Worm (Caenorhabditis elegans): ENCODE measurements around the gene C04F5.2.
A peak's percentile ranks its signal among the peaks of the same experiment; 100 is the strongest.

Gene C04F5.2

ce11 chrV:5053335-5053734 lies 43.6 kb downstream of the C04F5.2 start, which contains the start of gene cwp-4:
Gene cwp-4 (plus strand): TSS chrV:5053635.
- TF ChIP-seq fkh-6 (tag; optimal IDR thresholded peaks at IDR 0.05) (no peak), fkh-10 (GFP tag; optimal IDR thresholded peaks at IDR 0.05) (no peak), dmd-4 (tag; optimal IDR thresholded peaks at IDR 0.05; ENCODE audit: borderline replicate concordance) (no peak), zip-5 (tag; optimal IDR thresholded peaks at IDR 0.05) (no peak), T23F11.4 (GFP tag; optimal IDR thresholded peaks at IDR 0.05) (no peak), ceh-31 (tag; optimal IDR thresholded peaks at IDR 0.05) (no peak), hlh-30 (tag; optimal IDR thresholded peaks at IDR 0.05; ENCODE audit: insufficient read depth) (no peak), elt-2 (tag; optimal IDR thresholded peaks at IDR 0.05) (no peak)

- TF ChIP-seq hlh-15 (tag; optimal IDR thresholded peaks at IDR 0.05), result no peak
- TF ChIP-seq mec-3 (tag; optimal IDR thresholded peaks at IDR 0.05; ENCODE audit: borderline replicate concordance), result no peak
- no peak for TF ChIP-seq pha-2 (tag; optimal IDR thresholded peaks at IDR 0.05)
- no peak for TF ChIP-seq unc-3 (GFP tag; conservative IDR thresholded peaks at IDR 0.05)
- TF ChIP-seq unc-3 (tag; optimal IDR thresholded peaks at IDR 0.05), result no peak
- no peak for TF ChIP-seq ceh-45 (GFP tag; IDR thresholded peaks at IDR 0.05)
- TF ChIP-seq hlh-6 (tag; optimal IDR thresholded peaks at IDR 0.05), result no peak
- TF ChIP-seq ceh-18 (tag; optimal IDR thresholded peaks at IDR 0.05), result no peak
- no peak for TF ChIP-seq lim-6 (tag; optimal IDR thresholded peaks at IDR 0.05)
- TF ChIP-seq pha-4 (tag; optimal IDR thresholded peaks at IDR 0.05), result no peak
- TF ChIP-seq Y22D7AL.16 (tag; optimal IDR thresholded peaks at IDR 0.05), result no peak
- TF ChIP-seq ceh-34 (tag; optimal IDR thresholded peaks at IDR 0.05), result no peak
- TF ChIP-seq che-1 (tag; optimal IDR thresholded peaks at IDR 0.05), result no peak
These were observed 44.7 kb downstream of the C04F5.2 start, which contains the start of gene K11D12.12 for ce11 chrV:5052233-5052632. Gene K11D12.12 (plus strand): TSS chrV:5052261.

- TF ChIP-seq pat-9 (tag; optimal IDR thresholded peaks at IDR 0.05) (no peak), T23F11.4 (GFP tag; optimal IDR thresholded peaks at IDR 0.05) (no peak), elt-4 (tag; optimal IDR thresholded peaks at IDR 0.05) (no peak)
These were observed 46.8 kb downstream of the C04F5.2 start for ce11 chrV:5050073-5050599.

ce11 chrV:5049333-5049942 lies 47.5 kb downstream of the C04F5.2 start, which contains the start of the genes pqn-51 and K11D12.14:
Gene pqn-51 (plus strand): TSS chrV:5049607.
Gene K11D12.14 (plus strand): TSS chrV:5049636.
- TF ChIP-seq hlh-8 (tag; optimal IDR thresholded peaks at IDR 0.05) (no peak), fax-1 (tag; optimal IDR thresholded peaks at IDR 0.05) (no peak), ceh-19 (GFP tag; optimal IDR thresholded peaks at IDR 0.05) (no peak), sox-4 (tag; optimal IDR thresholded peaks at IDR 0.05) (no peak), ceh-30 (tag; optimal IDR thresholded peaks at IDR 0.05) (no peak), ceh-9 (tag; optimal IDR thresholded peaks at IDR 0.05) (no peak), ceh-2 (tag; optimal IDR thresholded peaks at IDR 0.05) (no peak), fkh-10 (GFP tag; optimal IDR thresholded peaks at IDR 0.05) (no peak), lim-6 (tag; optimal IDR thresholded peaks at IDR 0.05) (peak; percentile 24), pros-1 (tag; optimal IDR thresholded peaks at IDR 0.05) (no peak), ztf-16 (tag; optimal IDR thresholded peaks at IDR 0.05) (peak; percentile 38), che-1 (tag; optimal IDR thresholded peaks at IDR 0.05) (no peak), pax-1 (tag; optimal IDR thresholded peaks at IDR 0.05) (peak; percentile 48), ttx-3 (tag; optimal IDR thresholded peaks at IDR 0.05) (no peak), pag-3 (tag; optimal IDR thresholded peaks at IDR 0.05; ENCODE audit: borderline replicate concordance) (no peak), gmeb-2 (tag; optimal IDR thresholded peaks at IDR 0.05) (no peak), unc-3 (GFP tag; conservative IDR thresholded peaks at IDR 0.05) (peak; percentile 9; the same call in 1 of the 2 replicates), unc-3 (tag; optimal IDR thresholded peaks at IDR 0.05) (no peak), npax-4 (tag; optimal IDR thresholded peaks at IDR 0.05) (no peak), C38D4.7 (GFP tag; optimal IDR thresholded peaks at IDR 0.05) (no peak), elt-2 (tag; optimal IDR thresholded peaks at IDR 0.05) (peak; percentile 25), pqm-1 (tag; optimal IDR thresholded peaks at IDR 0.05) (peak; percentile 38), ceh-18 (tag; optimal IDR thresholded peaks at IDR 0.05) (peak; percentile 93), dmd-4 (tag; optimal IDR thresholded peaks at IDR 0.05; ENCODE audit: borderline replicate concordance) (no peak), ama-1 (optimal IDR thresholded peaks at IDR 0.05) (peak; percentile 35), ceh-48 (tag; optimal IDR thresholded peaks at IDR 0.05) (no peak), ceh-34 (tag; optimal IDR thresholded peaks at IDR 0.05) (peak; percentile 78), unc-42 (tag; optimal IDR thresholded peaks at IDR 0.05) (peak; percentile 90), pat-9 (tag; optimal IDR thresholded peaks at IDR 0.05) (no peak), lin-11 (tag; optimal IDR thresholded peaks at IDR 0.05) (no peak), tbx-2 (tag; optimal IDR thresholded peaks at IDR 0.05) (peak; percentile 82), nhr-11 (tag; optimal IDR thresholded peaks at IDR 0.05) (no peak), ets-4 (tag; optimal IDR thresholded peaks at IDR 0.05) (peak; percentile 72)
